Fruit fly (Drosophila melanogaster) whole organism, prepupa: ENCODE results near the gene CG6254.
A peak's percentile ranks its signal among the peaks of the same experiment; 100 is the strongest.

Source experiments
- CG10631 ChIP-seq: fragments of 200-800 bp; sonication (Bioruptor generic); optimal IDR thresholded peaks from 2 replicates; lab custom pipeline; 2016; ENCODE audit warnings: missing biosample characterization, missing genetic modification characterization
- CG11294 ChIP-seq: fragments of 200-800 bp; sonication (Bioruptor generic); IDR thresholded peaks from 2 replicates; pipeline ENCODE4 v1.3.6; 2022; ENCODE audit warnings: missing biosample characterization, missing genetic modification characterization
- CG11762 ChIP-seq: fragments of 200-800 bp; sonication (Bioruptor generic); optimal IDR thresholded peaks from 3 replicates; lab custom pipeline; 2016; ENCODE audit warnings: missing biosample characterization, missing genetic modification characterization; ENCODE audit not compliant: insufficient read depth
- CG11902 ChIP-seq: fragments of 200-800 bp; sonication (Bioruptor generic); optimal IDR thresholded peaks from 3 replicates; lab custom pipeline; 2016; ENCODE audit warnings: missing biosample characterization, missing genetic modification characterization
- CG15336 ChIP-seq: fragments of 200-800 bp; sonication (Bioruptor generic); IDR thresholded peaks from 2 replicates; pipeline ENCODE4 v1.3.6; 2022; ENCODE audit warnings: missing biosample characterization, missing genetic modification characterization
- CG16779 ChIP-seq: fragments of 200-800 bp; sonication (Bioruptor generic); optimal IDR thresholded peaks from 3 replicates; lab custom pipeline; 2017; ENCODE audit warnings: missing biosample characterization, mild to moderate bottlenecking, missing genetic modification characterization
- CG3032 ChIP-seq: fragments of 200-800 bp; optimal IDR thresholded peaks from 2 replicates; lab custom pipeline; 2019; ENCODE audit warnings: missing biosample characterization, mild to moderate bottlenecking, missing genetic modification characterization, moderate library complexity
- CG31627 ChIP-seq: fragments of 200-800 bp; sonication (Bioruptor generic); optimal IDR thresholded peaks from 3 replicates; lab custom pipeline; 2016; ENCODE audit warnings: missing biosample characterization, missing genetic modification characterization
- CG32006 ChIP-seq: fragments of 200-800 bp; sonication (Bioruptor generic); optimal IDR thresholded peaks from 3 replicates; lab custom pipeline; 2017; ENCODE audit warnings: missing biosample characterization, mild to moderate bottlenecking, missing genetic modification characterization
- CG34406 ChIP-seq: fragments of 200-800 bp; sonication (Bioruptor generic); optimal IDR thresholded peaks from 3 replicates; lab custom pipeline; 2016; ENCODE audit warnings: missing biosample characterization, missing genetic modification characterization
- CG3919 ChIP-seq: fragments of 200-800 bp; sonication (Bioruptor generic); optimal IDR thresholded peaks from 3 replicates; lab custom pipeline; 2016; ENCODE audit warnings: missing biosample characterization, missing genetic modification characterization
- CG4318 ChIP-seq: fragments of 200-800 bp; sonication (Bioruptor generic); optimal IDR thresholded peaks from 3 replicates; lab custom pipeline; 2017; ENCODE audit warnings: missing biosample characterization, mild to moderate bottlenecking, missing genetic modification characterization
- CG6163 ChIP-seq: fragments of 200-800 bp; sonication (Bioruptor generic); IDR thresholded peaks from 3 replicates; pipeline ENCODE4 v1.3.6; 2022; ENCODE audit warnings: missing biosample characterization, missing genetic modification characterization
- CG6792 ChIP-seq: fragments of 200-800 bp; sonication (Bioruptor generic); optimal IDR thresholded peaks from 3 replicates; lab custom pipeline; 2016; ENCODE audit warnings: missing biosample characterization, missing genetic modification characterization
- CG6808 ChIP-seq: fragments of 200-800 bp; sonication (Bioruptor generic); optimal IDR thresholded peaks from 3 replicates; lab custom pipeline; 2017; ENCODE audit warnings: missing biosample characterization, missing genetic modification characterization, mild to moderate bottlenecking, moderate library complexity, missing genetic modification reagents
- CG6854 ChIP-seq: fragments of 200-800 bp; sonication (Bioruptor generic); optimal IDR thresholded peaks from 2 replicates; lab custom pipeline; 2017; ENCODE audit warnings: missing biosample characterization, mild to moderate bottlenecking, missing genetic modification characterization
- CG8119 ChIP-seq: fragments of 200-800 bp; sonication (Bioruptor generic); IDR thresholded peaks from 3 replicates; pipeline ENCODE4 v1.3.6; 2022; ENCODE audit warnings: missing biosample characterization, missing genetic modification characterization
- CG8632 ChIP-seq: fragments of 200-800 bp; sonication (Bioruptor generic); optimal IDR thresholded peaks from 3 replicates; lab custom pipeline; 2016; ENCODE audit warnings: missing biosample characterization, missing genetic modification characterization
- CG9139 ChIP-seq: fragments of 200-800 bp; sonication (Bioruptor generic); optimal IDR thresholded peaks from 3 replicates; lab custom pipeline; 2017; ENCODE audit warnings: missing biosample characterization, mild to moderate bottlenecking, missing genetic modification characterization
- Eip75B ChIP-seq: fragments of 200-800 bp; sonication (Bioruptor generic); optimal IDR thresholded peaks from 3 replicates; lab custom pipeline; 2016; ENCODE audit warnings: missing biosample characterization, missing genetic modification characterization
- Eip78C ChIP-seq: fragments of 200-800 bp; sonication (Bioruptor generic); peaks from one replicate; lab custom pipeline; 2016; ENCODE audit warnings: missing biosample characterization, missing genetic modification characterization
- Eip93F ChIP-seq: fragments of 200-800 bp; sonication (Bioruptor generic); optimal IDR thresholded peaks from 2 replicates; lab custom pipeline; 2016; ENCODE audit warnings: missing biosample characterization, mild to moderate bottlenecking, missing genetic modification characterization
- Ets21C ChIP-seq: fragments of 200-800 bp; sonication (Bioruptor generic); optimal IDR thresholded peaks from 3 replicates; lab custom pipeline; 2016; ENCODE audit warnings: missing biosample characterization, missing genetic modification characterization
- Gug ChIP-seq: fragments of 200-800 bp; sonication (Bioruptor generic); IDR thresholded peaks from 2 replicates; pipeline ENCODE4 v1.3.6; 2022; ENCODE audit warnings: missing biosample characterization, missing genetic modification characterization
- Hr38 ChIP-seq: sonication (Bioruptor generic); optimal IDR thresholded peaks from 2 replicates; lab custom pipeline; 2016; ENCODE audit warnings: missing biosample characterization, missing genetic modification characterization
- Hr4 ChIP-seq: fragments of 200-800 bp; sonication (Bioruptor generic); optimal IDR thresholded peaks from 3 replicates; lab custom pipeline; 2016; ENCODE audit warnings: missing biosample characterization, missing genetic modification characterization
- Lpt ChIP-seq: fragments of 200-800 bp; sonication (Bioruptor generic); optimal IDR thresholded peaks from 3 replicates; lab custom pipeline; 2016; ENCODE audit warnings: missing biosample characterization, missing genetic modification characterization
- Met ChIP-seq: fragments of 200-800 bp; sonication (Bioruptor generic); optimal IDR thresholded peaks from 3 replicates; lab custom pipeline; 2016; ENCODE audit warnings: missing biosample characterization, missing genetic modification characterization
- OdsH ChIP-seq: fragments of 200-800 bp; sonication (Bioruptor generic); optimal IDR thresholded peaks from 3 replicates; lab custom pipeline; 2016; ENCODE audit warnings: missing biosample characterization, missing genetic modification characterization
- Smox ChIP-seq: fragments of 200-800 bp; sonication (Bioruptor generic); optimal IDR thresholded peaks from 3 replicates; lab custom pipeline; 2016; ENCODE audit warnings: missing biosample characterization, missing genetic modification characterization
- Sox14 ChIP-seq: fragments of 200-800 bp; sonication (Bioruptor generic); optimal IDR thresholded peaks from 3 replicates; lab custom pipeline; 2016; ENCODE audit warnings: missing biosample characterization, missing genetic modification characterization
- Sox15 ChIP-seq: fragments of 200-800 bp; sonication (Bioruptor generic); optimal IDR thresholded peaks from 3 replicates; lab custom pipeline; 2016; ENCODE audit warnings: missing biosample characterization, missing genetic modification characterization
- achi ChIP-seq: fragments of 200-800 bp; sonication (Bioruptor generic); optimal IDR thresholded peaks from 3 replicates; lab custom pipeline; 2016; ENCODE audit warnings: missing biosample characterization, missing genetic modification characterization
- cyc ChIP-seq: fragments of 200-800 bp; sonication (Bioruptor generic); optimal IDR thresholded peaks from 3 replicates; lab custom pipeline; 2016; ENCODE audit warnings: missing biosample characterization, missing genetic modification characterization
- dsx ChIP-seq: fragments of 200-800 bp; optimal IDR thresholded peaks from 3 replicates; lab custom pipeline; 2019; ENCODE audit warnings: missing biosample characterization, mild to moderate bottlenecking, missing genetic modification characterization, moderate library complexity; ENCODE audit not compliant: poor library complexity, severe bottlenecking
- eg ChIP-seq: fragments of 200-800 bp; sonication (Bioruptor generic); IDR thresholded peaks from 3 replicates; pipeline ENCODE4 v1.3.6; 2022; ENCODE audit warnings: missing biosample characterization, missing genetic modification characterization
- esn ChIP-seq: fragments of 200-800 bp; sonication (Bioruptor generic); optimal IDR thresholded peaks from 2 replicates; lab custom pipeline; 2016; ENCODE audit warnings: missing biosample characterization, mild to moderate bottlenecking, missing genetic modification characterization, moderate library complexity
- fd85E ChIP-seq: fragments of 200-800 bp; sonication (Bioruptor generic); optimal IDR thresholded peaks from 3 replicates; lab custom pipeline; 2016; ENCODE audit warnings: missing biosample characterization, missing genetic modification characterization
- fkh ChIP-seq: fragments of 200-800 bp; sonication (Bioruptor generic); optimal IDR thresholded peaks from 3 replicates; lab custom pipeline; 2017; ENCODE audit warnings: missing biosample characterization, mild to moderate bottlenecking, missing genetic modification characterization, moderate library complexity
- lz ChIP-seq: fragments of 200-800 bp; sonication (Bioruptor generic); optimal IDR thresholded peaks from 3 replicates; lab custom pipeline; 2016; ENCODE audit warnings: missing biosample characterization, missing genetic modification characterization
- pdm3 ChIP-seq: fragments of 200-800 bp; sonication (Bioruptor generic); optimal IDR thresholded peaks from 3 replicates; lab custom pipeline; 2016; ENCODE audit warnings: missing biosample characterization, missing genetic modification characterization
- spab ChIP-seq: fragments of 200-800 bp; sonication (Bioruptor generic); optimal IDR thresholded peaks from 2 replicates; lab custom pipeline; 2017; ENCODE audit warnings: missing biosample characterization, mild to moderate bottlenecking, missing genetic modification characterization, missing genetic modification reagents
- ss ChIP-seq, 2 experiments: fragments of 200-800 bp; sonication (Bioruptor generic); optimal IDR thresholded peaks; 2 replicates in 1 of 2; 3 replicates in 1 of 2; lab custom pipeline; 2017 to 2018; ENCODE audit warnings: mild to moderate bottlenecking in 2 of 2, missing biosample characterization in 2 of 2, missing genetic modification characterization in 2 of 2, moderate library complexity in 1 of 2
- svp ChIP-seq: fragments of 200-800 bp; sonication (Bioruptor generic); peaks from one replicate; lab custom pipeline; 2016; ENCODE audit warnings: missing biosample characterization, missing genetic modification characterization
- topi ChIP-seq: fragments of 200-800 bp; sonication (Bioruptor generic); optimal IDR thresholded peaks from 3 replicates; lab custom pipeline; 2016; ENCODE audit warnings: missing biosample characterization, missing genetic modification characterization
- vri ChIP-seq: fragments of 200-800 bp; sonication (Bioruptor generic); optimal IDR thresholded peaks from 3 replicates; lab custom pipeline; 2016; ENCODE audit warnings: missing biosample characterization, mild to moderate bottlenecking, missing genetic modification characterization

CG6254 gene

dm6 chr3R:10135011-10135410, 26.1 kb downstream of the CG6254 start:
- TF ChIP-seq CG11902 (GFP tag; lab: Kevin White, UChicago) (no peak), CG3919 (GFP tag; lab: Kevin White, UChicago) (no peak), fkh (GFP tag; lab: Kevin White, UChicago) (peak; percentile 85), CG4318 (GFP tag; lab: Kevin White, UChicago) (no peak), vri (peak; percentile 6), ss (GFP tag; optimal IDR thresholded peaks at IDR 0.05; lab: Kevin White, UChicago) (peak in 1 of 2 experiments; percentile 56)

dm6 chr3R:10134341-10134668, 26.8 kb downstream of the CG6254 start:
- TF ChIP-seq CG31627 (GFP tag; lab: Kevin White, UChicago) = peak; percentile 55
- TF ChIP-seq Eip78C (GFP tag; lab: Kevin White, UChicago) = peak; percentile 47
- peak; percentile 61 for TF ChIP-seq CG6163 (GFP tag; lab: Robert Waterston, UW)
- peak; percentile 65 for TF ChIP-seq esn (GFP tag; lab: Kevin White, UChicago)
- no peak for TF ChIP-seq CG6854 (GFP tag; lab: Kevin White, UChicago)
- no peak for TF ChIP-seq CG6808
- TF ChIP-seq CG6792 = peak; percentile 31
- TF ChIP-seq Hr4 (GFP tag; lab: Kevin White, UChicago) = no peak
- TF ChIP-seq vri = peak; percentile 25
- peak; percentile 23; the same call in 1 of the 3 replicates for TF ChIP-seq eg
- no peak for TF ChIP-seq svp
- TF ChIP-seq OdsH (GFP tag; lab: Kevin White, UChicago) = peak; percentile 19
- TF ChIP-seq Eip75B (GFP tag; lab: Kevin White, UChicago) = peak; percentile 29
- TF ChIP-seq Met (GFP tag; lab: Kevin White, UChicago) = peak; percentile 33
- peak; percentile 53 for TF ChIP-seq cyc (GFP tag; lab: Kevin White, UChicago)
- TF ChIP-seq Sox14 (GFP tag; lab: Kevin White, UChicago) = peak; percentile 22
- TF ChIP-seq lz (GFP tag; lab: Kevin White, UChicago) = peak; percentile 50
- no peak for TF ChIP-seq CG9139
- TF ChIP-seq CG34406 (GFP tag; lab: Kevin White, UChicago) = no peak
- peak; percentile 21 for TF ChIP-seq pdm3 (GFP tag; lab: Kevin White, UChicago)
- no peak for TF ChIP-seq spab (GFP tag; lab: Kevin White, UChicago)
- peak; percentile 43 for TF ChIP-seq topi
- TF ChIP-seq Eip93F = no peak
- TF ChIP-seq CG15336 (GFP tag; lab: Robert Waterston, UW) = no peak
- no peak for TF ChIP-seq CG8119
- peak; percentile 41 for TF ChIP-seq dsx (GFP tag; lab: Kevin White, UChicago)
- TF ChIP-seq CG11762 (GFP tag; lab: Kevin White, UChicago) = no peak
- TF ChIP-seq CG3919 (GFP tag; lab: Kevin White, UChicago) = peak; percentile 74
- peak; percentile 33 for TF ChIP-seq achi (GFP tag; lab: Kevin White, UChicago)

dm6 chr3R:10133419-10134340, 27.5 kb downstream of the CG6254 start:
- TF ChIP-seq CG16779 (tag; lab: Kevin White, UChicago) (no peak), Lpt (GFP tag; lab: Kevin White, UChicago) (no peak), CG4318 (GFP tag; lab: Kevin White, UChicago) (no peak), CG6854 (GFP tag; lab: Kevin White, UChicago) (no peak), CG3032 (tag; lab: Kevin White, UChicago) (no peak), esn (GFP tag; lab: Kevin White, UChicago) (no peak), Gug (GFP tag; lab: Robert Waterston, UW) (no peak), OdsH (GFP tag; lab: Kevin White, UChicago) (no peak), Hr38 (GFP tag; lab: Kevin White, UChicago) (no peak), fkh (GFP tag; lab: Kevin White, UChicago) (no peak), eg (peak; percentile 45; the same call in 1 of the 3 replicates), ss (GFP tag; optimal IDR thresholded peaks at IDR 0.05; lab: Kevin White, UChicago) (peak in 1 of 2 experiments; percentile 48), Ets21C (no peak), Eip93F (no peak), fd85E (GFP tag; lab: Kevin White, UChicago) (peak; percentile 29), Smox (GFP tag; lab: Kevin White, UChicago) (no peak), Sox15 (GFP tag; lab: Kevin White, UChicago) (no peak), CG10631 (GFP tag; lab: Kevin White, UChicago) (no peak), CG11294 (GFP tag; lab: Robert Waterston, UW) (no peak), topi (no peak), CG9139 (peak; percentile 3), CG31627 (GFP tag; lab: Kevin White, UChicago) (no peak), CG32006 (GFP tag; lab: Kevin White, UChicago) (no peak), CG34406 (GFP tag; lab: Kevin White, UChicago) (no peak), lz (GFP tag; lab: Kevin White, UChicago) (no peak), CG8632 (GFP tag; lab: Kevin White, UChicago) (no peak)
